Worm (Caenorhabditis elegans) whole organism, L1 larva: ENCODE measurements around the gene clh-6.

Experiments
- ama-1 ChIP-seq: fragments of 150-350 bp; optimal IDR thresholded peaks from 2 replicates; lab custom pipeline; 2014
- efl-1 ChIP-seq, 4 experiments: fragments of 150-350 bp; optimal IDR thresholded peaks in 3 of 4; peaks in 1 of 4; 1 replicate in 1 of 4; 2 replicates in 3 of 4; lab custom pipeline; 2014; ENCODE audit warnings: missing biosample characterization in 2 of 4, missing genetic modification characterization in 2 of 4, missing genetic modification reagents in 2 of 4
- jun-1 ChIP-seq: fragments of 150-350 bp; optimal IDR thresholded peaks from 2 replicates; lab custom pipeline; 2014; ENCODE audit warnings: missing biosample characterization, missing genetic modification reagents, missing genetic modification characterization
- lin-15B ChIP-seq: fragments of 150-350 bp; sonication (generic microtip); optimal IDR thresholded peaks from 3 replicates; lab custom pipeline; 2014; ENCODE audit warnings: missing biosample characterization, missing genetic modification characterization
- lin-39 ChIP-seq: fragments of 150-350 bp; optimal IDR thresholded peaks from 2 replicates; lab custom pipeline; 2014; ENCODE audit warnings: missing biosample characterization, missing genetic modification reagents, missing genetic modification characterization
- nhr-77 ChIP-seq: fragments of 150-350 bp; optimal IDR thresholded peaks from 2 replicates; lab custom pipeline; 2014; ENCODE audit warnings: missing biosample characterization, missing genetic modification characterization
- snpc-4 ChIP-seq: fragments of 150-350 bp; optimal IDR thresholded peaks from 2 replicates; lab custom pipeline; 2014; ENCODE audit warnings: missing biosample characterization, missing genetic modification characterization
- unc-86 ChIP-seq: sonication (generic microtip); optimal IDR thresholded peaks from 2 replicates; lab custom pipeline; 2016; ENCODE audit warnings: missing genetic modification characterization, missing compliant biosample characterization

- TF ChIP-seq unc-86 (tag; lab: Kevin White, UChicago) (no peak), lin-15B (tag; lab: Kevin White, UChicago) (no peak), snpc-4 (no peak), efl-1 (optimal IDR thresholded peaks at IDR 0.05; lab: Kevin White, UChicago) (no peak), efl-1 (GFP tag; optimal IDR thresholded peaks at IDR 0.05 in 1 of 2; lab: Kevin White, UChicago) (no peak), ama-1 (no peak), nhr-77 (no peak), jun-1 (tag; lab: Kevin White, UChicago) (no peak), lin-39 (tag; lab: Kevin White, UChicago) (no peak)
Measured at ce11 chrV:12048445-12048844, 14.7 kb downstream of the clh-6 start, which contains the start of gene dars-2.
